Worm (Caenorhabditis elegans): ENCODE data around the gene F42F12.4.

DNA sequence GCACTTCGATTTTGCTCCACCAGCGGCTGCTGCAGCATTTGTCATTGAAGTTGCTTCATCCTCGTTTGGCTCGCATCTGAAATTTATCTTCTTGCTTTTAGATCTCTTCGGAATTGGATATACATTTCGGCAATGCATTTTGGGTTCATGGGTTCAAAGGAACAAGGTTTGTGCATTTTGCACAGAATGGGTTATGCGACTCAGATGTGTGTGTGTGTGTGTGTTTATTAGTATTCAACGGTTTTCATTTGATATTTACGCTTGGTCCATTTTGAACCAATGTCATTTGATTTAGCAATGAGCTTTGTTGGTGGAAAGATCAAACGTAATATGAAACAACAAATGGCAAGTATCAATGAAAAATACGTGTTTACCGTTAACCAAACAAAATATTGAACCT lies 23.0 kb upstream of the F42F12.4 start:
- TF ChIP-seq W03F9.2 (tag; optimal IDR thresholded peaks at IDR 0.05), result no peak
- TF ChIP-seq dao-5 (tag; optimal IDR thresholded peaks at IDR 0.05), result no peak
- TF ChIP-seq him-1 (tag; optimal IDR thresholded peaks at IDR 0.05), result no peak
